Fruit fly (Drosophila melanogaster) whole organism: ENCODE results near the gene GABA-B-R1.

Source experiments
- CG8478 ChIP-seq: fragments of >200 bp; optimal IDR thresholded peaks from 2 replicates; lab custom pipeline; 2018; ENCODE audit warnings: inconsistent platforms
- Dll ChIP-seq: fragments of >200 bp; optimal IDR thresholded peaks from 2 replicates; lab custom pipeline; 2017
- EcR ChIP-seq, 2 experiments: fragments of >200 bp; optimal IDR thresholded peaks; 2 replicates each; lab custom pipeline; 2017; ENCODE audit warnings: missing biosample characterization in 2 of 2, missing genetic modification characterization in 2 of 2, missing genetic modification reagents in 2 of 2
- pan ChIP-seq: fragments of >200 bp; optimal IDR thresholded peaks from 2 replicates; lab custom pipeline; 2017
- psq ChIP-seq: fragments of >200 bp; optimal IDR thresholded peaks from 2 replicates; lab custom pipeline; 2017
- usp ChIP-seq: fragments of >200 bp; optimal IDR thresholded peaks from 2 replicates; lab custom pipeline; 2017; ENCODE audit warnings: missing biosample characterization, missing genetic modification characterization, mixed read lengths

GABA-B-R1 gene

dm6 chr2L:15070216-15070615, 54.1 kb downstream of the GABA-B-R1 start, which contains the start of gene vig:
Gene vig, minus strand, starts transcription at chr2L:15070316.
- no peak for TF ChIP-seq usp (GFP tag; lab: Kevin White, UChicago)
- no peak for TF ChIP-seq EcR (GFP tag; optimal IDR thresholded peaks at IDR 0.05; lab: Kevin White, UChicago)
- TF ChIP-seq CG8478 (lab: Kevin White, UChicago): no peak
- TF ChIP-seq psq (lab: Kevin White, UChicago): no peak
- no peak for TF ChIP-seq Dll (lab: Kevin White, UChicago)
- no peak for TF ChIP-seq pan (lab: Kevin White, UChicago)

DNA sequence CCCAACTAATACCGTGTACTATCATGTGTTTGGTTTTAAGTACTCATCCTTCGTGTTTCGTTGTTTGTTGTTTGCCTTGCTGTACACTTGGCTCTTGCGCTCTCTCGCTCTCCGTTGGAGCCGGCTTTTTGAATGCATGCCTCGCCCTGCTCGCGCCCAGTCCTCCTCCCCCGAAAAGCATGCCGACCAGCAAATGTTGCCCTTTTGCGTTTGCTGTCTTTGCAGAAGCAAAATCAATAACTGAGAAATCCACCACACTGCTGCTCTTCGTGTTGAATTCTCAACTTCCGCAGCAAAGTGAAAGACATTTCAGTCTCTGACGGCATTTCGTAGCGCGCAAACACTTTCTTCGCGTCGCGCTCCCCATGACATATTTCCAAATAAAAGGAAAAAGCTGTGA, 58.3 kb downstream of the GABA-B-R1 start, which contains the start of gene wwk:
Gene wwk (plus strand): TSS at position 312 of the 400 bp plus-strand sequence.
- TF ChIP-seq psq (lab: Kevin White, UChicago) (no peak), pan (lab: Kevin White, UChicago) (no peak), CG8478 (lab: Kevin White, UChicago) (no peak), usp (GFP tag; lab: Kevin White, UChicago) (no peak), EcR (GFP tag; optimal IDR thresholded peaks at IDR 0.05; lab: Kevin White, UChicago) (no peak), Dll (lab: Kevin White, UChicago) (no peak)
